Fruit fly (Drosophila melanogaster) whole organism, embryonic: ENCODE data around the gene Vps13D.

Experiments used
- Jarid2 ChIP-seq: fragments of 200-800 bp; sonication (Bioruptor generic); optimal IDR thresholded peaks from 3 replicates; lab custom pipeline; 2017; ENCODE audit warnings: mild to moderate bottlenecking, missing biosample characterization, missing genetic modification reagents, missing genetic modification characterization
- gcm ChIP-seq: fragments of 200-800 bp; sonication (Bioruptor generic); optimal IDR thresholded peaks from 2 replicates; lab custom pipeline; 2019; ENCODE audit warnings: missing biosample characterization, mild to moderate bottlenecking, missing genetic modification characterization, moderate library complexity
- kni ChIP-seq: fragments of 200-800 bp; sonication (Bioruptor generic); optimal IDR thresholded peaks from 3 replicates; lab custom pipeline; 2017; ENCODE audit warnings: mild to moderate bottlenecking, missing biosample characterization, missing genetic modification reagents, missing genetic modification characterization
- usp ChIP-seq: fragments of >200 bp; optimal IDR thresholded peaks from 2 replicates; lab custom pipeline; 2017; ENCODE audit warnings: missing biosample characterization, missing genetic modification characterization

- TF ChIP-seq kni (GFP tag; lab: Kevin White, UChicago), result no peak
- TF ChIP-seq usp, result no peak
- TF ChIP-seq Jarid2 (GFP tag; lab: Kevin White, UChicago), result no peak
- no peak for TF ChIP-seq gcm (GFP tag; lab: Kevin White, UChicago)
These were observed 36.9 kb downstream of the Vps13D start for dm6 chr3L:12791679-12792229.
